Worm (Caenorhabditis elegans): ENCODE measurements around the gene cdc-48.2.

The cdc-48.2 gene

ce11 chrII:8137379-8137778 is 917 bp upstream of the cdc-48.2 start (continued):
- TF ChIP-seq snu-23 (GFP tag; optimal IDR thresholded peaks at IDR 0.05) (peak; percentile 42), rnt-1 (tag; optimal IDR thresholded peaks at IDR 0.05) (no peak), mdl-1 (tag; optimal IDR thresholded peaks at IDR 0.05) (no peak), unc-86 (tag; optimal IDR thresholded peaks at IDR 0.05) (no peak), dpl-1 (GFP tag; optimal IDR thresholded peaks at IDR 0.05) (peak; percentile 47 to 70 (median 65)), nhr-85 (tag) (peak; percentile 68), pax-3 (tag; optimal IDR thresholded peaks at IDR 0.05) (peak; percentile 37), xbp-1 (tag; optimal IDR thresholded peaks at IDR 0.05) (peak; percentile 1), ces-1 (GFP tag; optimal IDR thresholded peaks at IDR 0.05) (no peak), egl-13 (tag; optimal IDR thresholded peaks at IDR 0.05) (no peak), irx-1 (tag; optimal IDR thresholded peaks at IDR 0.05) (no peak), aly-2 (tag; optimal IDR thresholded peaks at IDR 0.05) (no peak), lin-35 (GFP tag; optimal IDR thresholded peaks at IDR 0.05) (peak; percentile 39 to 85), sup-37 (GFP tag; optimal IDR thresholded peaks at IDR 0.05) (no peak), mab-9 (GFP tag; IDR thresholded peaks at IDR 0.05) (no peak), nhr-71 (tag; optimal IDR thresholded peaks at IDR 0.05) (peak; percentile 54)

- no peak for TF ChIP-seq ama-1 (optimal IDR thresholded peaks at IDR 0.05)
- TF ChIP-seq nhr-11 (tag; optimal IDR thresholded peaks at IDR 0.05) = no peak
- TF ChIP-seq mef-2 (tag; optimal IDR thresholded peaks at IDR 0.05) = no peak
- no peak for TF ChIP-seq hlh-4 (tag; optimal IDR thresholded peaks at IDR 0.05)
- TF ChIP-seq lsy-2 (tag; optimal IDR thresholded peaks at IDR 0.05) = no peak
- TF ChIP-seq nhr-76 (tag; optimal IDR thresholded peaks at IDR 0.05) = no peak
- no peak for TF ChIP-seq F16B12.6 (tag; optimal IDR thresholded peaks at IDR 0.05)
- TF ChIP-seq lin-15B (tag; optimal IDR thresholded peaks at IDR 0.05) = no peak
- no peak for TF ChIP-seq fkh-4 (tag; optimal IDR thresholded peaks at IDR 0.05; ENCODE audit: borderline replicate concordance)
- no peak for TF ChIP-seq nhr-12 (tag; optimal IDR thresholded peaks at IDR 0.05)
Measured at ce11 chrII:8141135-8141534, 2.8 kb downstream of the cdc-48.2 start.

- TF ChIP-seq sox-4 (tag; optimal IDR thresholded peaks at IDR 0.05) = no peak
- no peak for TF ChIP-seq nhr-28 (tag; optimal IDR thresholded peaks at IDR 0.05)
- TF ChIP-seq nhr-90 (tag; optimal IDR thresholded peaks at IDR 0.05; ENCODE audit: poor library complexity) = no peak
- peak; percentile 48 for TF ChIP-seq xbp-1 (tag; optimal IDR thresholded peaks at IDR 0.05)
- TF ChIP-seq aha-1 (tag; optimal IDR thresholded peaks at IDR 0.05) = no peak
- no peak for TF ChIP-seq irx-1 (tag; optimal IDR thresholded peaks at IDR 0.05)
- TF ChIP-seq nhr-76 (tag; optimal IDR thresholded peaks at IDR 0.05) = no peak
- peak; percentile 27 for TF ChIP-seq nhr-20 (tag; optimal IDR thresholded peaks at IDR 0.05)
- TF ChIP-seq F16B12.6 (tag; optimal IDR thresholded peaks at IDR 0.05) = peak; percentile 83
- TF ChIP-seq blmp-1 (tag; optimal IDR thresholded peaks at IDR 0.05) = peak; percentile 66
- TF ChIP-seq mef-2 (tag; optimal IDR thresholded peaks at IDR 0.05) = no peak
- no peak for TF ChIP-seq hlh-17 (GFP tag; optimal IDR thresholded peaks at IDR 0.05; ENCODE audit: borderline replicate concordance)
- peak; percentile 41 for TF ChIP-seq nhr-47 (tag; optimal IDR thresholded peaks at IDR 0.05)
- TF ChIP-seq C04F5.9 (tag; optimal IDR thresholded peaks at IDR 0.05) = peak; percentile 41
- peak; percentile 79 to 83 for TF ChIP-seq lin-35 (GFP tag; optimal IDR thresholded peaks at IDR 0.05)
- peak; percentile 72 for TF ChIP-seq nhr-85 (tag)
- no peak for TF ChIP-seq alr-1 (tag; optimal IDR thresholded peaks at IDR 0.05; ENCODE audit: borderline replicate concordance)
- TF ChIP-seq nhr-11 (tag; optimal IDR thresholded peaks at IDR 0.05) = no peak
- peak in 2 of 3 experiments; percentile 28 to 63 for TF ChIP-seq ceh-82 (tag; optimal IDR thresholded peaks at IDR 0.05)
- peak in 1 of 2 experiments; percentile 29 for TF ChIP-seq mdl-1 (tag; optimal IDR thresholded peaks at IDR 0.05)
- TF ChIP-seq rnt-1 (tag; optimal IDR thresholded peaks at IDR 0.05) = peak; percentile 44
- no peak for TF ChIP-seq fos-1 (tag; optimal IDR thresholded peaks at IDR 0.05)
- peak; percentile 67 to 74 for TF ChIP-seq efl-1 (optimal IDR thresholded peaks at IDR 0.05)
- TF ChIP-seq efl-1 (GFP tag; optimal IDR thresholded peaks at IDR 0.05 in 1 of 2) = peak; percentile 70 to 90
- TF ChIP-seq dpl-1 (GFP tag; optimal IDR thresholded peaks at IDR 0.05) = peak; percentile 51 to 74 (median 71)
- TF ChIP-seq skn-1 (tag; optimal IDR thresholded peaks at IDR 0.05) = peak; percentile 56
- TF ChIP-seq hlh-4 (tag; optimal IDR thresholded peaks at IDR 0.05) = no peak
- TF ChIP-seq lir-3 (tag; optimal IDR thresholded peaks at IDR 0.05; ENCODE audit: poor library complexity) = no peak
- no peak for TF ChIP-seq ama-1 (optimal IDR thresholded peaks at IDR 0.05)
- no peak for TF ChIP-seq sup-37 (GFP tag; optimal IDR thresholded peaks at IDR 0.05)
- TF ChIP-seq elt-2 (tag; optimal IDR thresholded peaks at IDR 0.05) = no peak
- peak; percentile 29 for TF ChIP-seq swsn-7 (tag; optimal IDR thresholded peaks at IDR 0.05)
- TF ChIP-seq dsc-1 (tag; optimal IDR thresholded peaks at IDR 0.05) = no peak
- peak; percentile 58 for TF ChIP-seq unc-130 (tag; optimal IDR thresholded peaks at IDR 0.05)
- no peak for TF ChIP-seq aly-2 (tag; optimal IDR thresholded peaks at IDR 0.05)
- TF ChIP-seq lin-15B (tag; optimal IDR thresholded peaks at IDR 0.05) = peak; percentile 43
- no peak for TF ChIP-seq tlp-1 (tag; optimal IDR thresholded peaks at IDR 0.05)
Measured at ce11 chrII:8143278-8143931, 5.1 kb downstream of the cdc-48.2 start, which contains the start of the genes ints-11 and rpl-10. TSS of gene ints-11 (minus strand) at chrII:8143478. TSS of gene rpl-10 (plus strand) at chrII:8143881.

Measured in whole organism, L1 larva.